Worm (Caenorhabditis elegans) whole organism, L4 larva: ENCODE measurements around the gene Y42H9AR.1.

Experiments used
- Y75B8A.6 ChIP-seq: fragments of 200-800 bp; sonication (Bioruptor generic); IDR thresholded peaks from 2 replicates; pipeline ENCODE4 v1.3.6; 2022; ENCODE audit warnings: missing genetic modification reagents, missing genetic modification characterization, missing compliant biosample characterization
- ZK337.2 ChIP-seq: fragments of 200-800 bp; sonication (Bioruptor generic); IDR thresholded peaks from 2 replicates; pipeline ENCODE4 v1.3.6; 2022; ENCODE audit warnings: missing genetic modification reagents, missing genetic modification characterization, missing compliant biosample characterization
- aha-1 ChIP-seq: fragments of 150-350 bp; peaks from one replicate; lab custom pipeline; 2014; ENCODE audit warnings: missing biosample characterization, missing genetic modification characterization
- attf-4 ChIP-seq: sonication (generic microtip); optimal IDR thresholded peaks from 3 replicates; lab custom pipeline; 2017; ENCODE audit warnings: missing biosample characterization, missing genetic modification characterization
- ceh-20 ChIP-seq: fragments of 200-800 bp; sonication (Bioruptor generic); IDR thresholded peaks from 2 replicates; pipeline ENCODE4 v1.3.6; 2022; ENCODE audit warnings: missing genetic modification reagents, missing genetic modification characterization, missing compliant biosample characterization
- ceh-44 ChIP-seq: fragments of 200-800 bp; sonication (Bioruptor generic); IDR thresholded peaks from 2 replicates; pipeline ENCODE4 v1.3.6; 2022; ENCODE audit warnings: missing genetic modification reagents, missing genetic modification characterization, missing compliant biosample characterization
- ceh-82 ChIP-seq: sonication (generic microtip); optimal IDR thresholded peaks from 2 replicates; lab custom pipeline; 2017; ENCODE audit warnings: missing biosample characterization, missing genetic modification characterization
- daf-16 ChIP-seq, 3 experiments: sonication (generic microtip); optimal IDR thresholded peaks; 2 replicates each; lab custom pipeline; 2016 to 2017; ENCODE audit warnings: missing genetic modification characterization in 3 of 3, missing genetic modification reagents in 3 of 3, mild to moderate bottlenecking in 2 of 3, missing compliant biosample characterization in 2 of 3, missing biosample characterization in 1 of 3, moderate library complexity in 1 of 3
- dve-1 ChIP-seq: sonication (generic microtip); optimal IDR thresholded peaks from 2 replicates; lab custom pipeline; 2017; ENCODE audit warnings: antibody characterized with exemption, mild to moderate bottlenecking, missing genetic modification characterization, missing compliant biosample characterization; ENCODE audit not compliant: insufficient read depth
- egl-43 ChIP-seq: fragments of 200-800 bp; sonication (Bioruptor generic); IDR thresholded peaks from 2 replicates; pipeline ENCODE4 v1.3.6; 2022; ENCODE audit warnings: missing genetic modification reagents, missing genetic modification characterization, missing compliant biosample characterization
- fkh-10 ChIP-seq: fragments of 150-350 bp; optimal IDR thresholded peaks from 2 replicates; lab custom pipeline; 2014; ENCODE audit warnings: missing biosample characterization, missing genetic modification reagents, missing genetic modification characterization
- hlh-11 ChIP-seq: fragments of 200-800 bp; sonication (Bioruptor generic); optimal IDR thresholded peaks from 2 replicates; lab custom pipeline; 2018; ENCODE audit warnings: mild to moderate bottlenecking, missing genetic modification characterization, missing compliant biosample characterization
- hlh-30 ChIP-seq: sonication (generic microtip); optimal IDR thresholded peaks from 2 replicates; lab custom pipeline; 2017; ENCODE audit warnings: antibody characterized with exemption, mild to moderate bottlenecking, missing genetic modification characterization, missing compliant biosample characterization; ENCODE audit not compliant: insufficient read depth
- hmg-1.1 ChIP-seq: fragments of 200-800 bp; sonication (Bioruptor generic); IDR thresholded peaks from 2 replicates; pipeline ENCODE4 v1.3.6; 2022; ENCODE audit warnings: missing genetic modification reagents, missing genetic modification characterization, missing compliant biosample characterization
- lim-7 ChIP-seq: fragments of 200-800 bp; sonication (Bioruptor generic); IDR thresholded peaks from 2 replicates; pipeline ENCODE4 v1.3.6; 2022; ENCODE audit warnings: missing genetic modification characterization, missing compliant biosample characterization
- lin-1 ChIP-seq: fragments of 200-800 bp; sonication (Bioruptor generic); IDR thresholded peaks from 2 replicates; pipeline ENCODE4 v1.3.6; 2022; ENCODE audit warnings: missing genetic modification reagents, missing genetic modification characterization, missing compliant biosample characterization
- lin-39 ChIP-seq: fragments of 150-350 bp; optimal IDR thresholded peaks from 2 replicates; lab custom pipeline; 2014; ENCODE audit warnings: missing biosample characterization, missing genetic modification reagents, missing genetic modification characterization
- lsy-2 ChIP-seq, 2 experiments: fragments of 150-350 bp in 1 of 2; sonication (generic microtip) in 1 of 2; optimal IDR thresholded peaks; 2 replicates each; lab custom pipeline; 2014 to 2017; ENCODE audit warnings: missing biosample characterization in 2 of 2, missing genetic modification characterization in 2 of 2
- madf-9 ChIP-seq: fragments of 200-800 bp; sonication (Bioruptor generic); conservative IDR thresholded peaks from 2 replicates; pipeline ENCODE4 v1.3.6; 2022; ENCODE audit warnings: missing genetic modification reagents, missing genetic modification characterization, missing compliant biosample characterization
- mdl-1 ChIP-seq, 2 experiments: fragments of 150-350 bp in 1 of 2; sonication (generic microtip) in 1 of 2; optimal IDR thresholded peaks; 2 replicates each; lab custom pipeline; 2014 to 2017; ENCODE audit warnings: missing biosample characterization in 2 of 2, missing genetic modification characterization in 2 of 2
- mdt-29 ChIP-seq: fragments of 200-800 bp; sonication (Bioruptor generic); IDR thresholded peaks from 2 replicates; pipeline ENCODE4 v1.3.6; 2022; ENCODE audit warnings: missing genetic modification reagents, missing genetic modification characterization, missing compliant biosample characterization
- mep-1 ChIP-seq: fragments of 150-350 bp; sonication (generic microtip); optimal IDR thresholded peaks from 3 replicates; lab custom pipeline; 2014; ENCODE audit warnings: missing biosample characterization, missing genetic modification characterization
- mxl-2 ChIP-seq: fragments of 200-800 bp; sonication (Bioruptor generic); conservative IDR thresholded peaks from 2 replicates; pipeline ENCODE4 v1.3.6; 2022; ENCODE audit warnings: missing genetic modification reagents, missing genetic modification characterization, missing compliant biosample characterization
- nhr-10 ChIP-seq: fragments of 150-350 bp; optimal IDR thresholded peaks from 2 replicates; lab custom pipeline; 2014; ENCODE audit warnings: missing biosample characterization, missing genetic modification characterization
- nhr-11 ChIP-seq: fragments of 150-350 bp; optimal IDR thresholded peaks from 2 replicates; lab custom pipeline; 2014; ENCODE audit warnings: missing biosample characterization, missing genetic modification characterization
- nhr-237 ChIP-seq: sonication (generic microtip); optimal IDR thresholded peaks from 2 replicates; lab custom pipeline; 2017; ENCODE audit warnings: missing biosample characterization, missing genetic modification characterization
- nhr-42 ChIP-seq: fragments of 200-800 bp; sonication (Bioruptor generic); IDR thresholded peaks from 2 replicates; pipeline ENCODE4 v1.3.6; 2022; ENCODE audit warnings: missing genetic modification characterization, missing compliant biosample characterization
- rbr-2 ChIP-seq: sonication (generic microtip); optimal IDR thresholded peaks from 2 replicates; lab custom pipeline; 2016; ENCODE audit warnings: missing genotype, missing genetic modification characterization, missing compliant biosample characterization
- set-16 ChIP-seq: fragments of 200-800 bp; sonication (Bioruptor generic); IDR thresholded peaks from 2 replicates; pipeline ENCODE4 v1.3.6; 2022; ENCODE audit warnings: missing genetic modification reagents, missing genetic modification characterization, missing compliant biosample characterization
- snpc-1.2 ChIP-seq: fragments of 200-800 bp; sonication (Bioruptor generic); IDR thresholded peaks from 2 replicates; pipeline ENCODE4 v1.3.6; 2022; ENCODE audit warnings: missing genetic modification reagents, missing genetic modification characterization, missing compliant biosample characterization
- tag-97 ChIP-seq: fragments of 200-800 bp; sonication (Bioruptor generic); IDR thresholded peaks from 2 replicates; pipeline ENCODE4 v1.3.6; 2022; ENCODE audit warnings: missing genetic modification characterization, missing compliant biosample characterization
- unc-62 ChIP-seq, 3 experiments: fragments of 150-350 bp in 1 of 3; sonication (generic microtip); optimal IDR thresholded peaks in 2 of 3; peaks in 1 of 3; 1 replicate in 1 of 3; 2 replicates in 2 of 3; lab custom pipeline; 2014 to 2017; ENCODE audit warnings: missing biosample characterization in 3 of 3, missing genetic modification characterization in 3 of 3, missing genetic modification reagents in 3 of 3, missing genotype in 1 of 3
- zfp-2 ChIP-seq: sonication (generic microtip); optimal IDR thresholded peaks from 2 replicates; lab custom pipeline; 2016; ENCODE audit warnings: mild to moderate bottlenecking, missing genetic modification characterization, missing compliant biosample characterization

Gene Y42H9AR.1

DNA sequence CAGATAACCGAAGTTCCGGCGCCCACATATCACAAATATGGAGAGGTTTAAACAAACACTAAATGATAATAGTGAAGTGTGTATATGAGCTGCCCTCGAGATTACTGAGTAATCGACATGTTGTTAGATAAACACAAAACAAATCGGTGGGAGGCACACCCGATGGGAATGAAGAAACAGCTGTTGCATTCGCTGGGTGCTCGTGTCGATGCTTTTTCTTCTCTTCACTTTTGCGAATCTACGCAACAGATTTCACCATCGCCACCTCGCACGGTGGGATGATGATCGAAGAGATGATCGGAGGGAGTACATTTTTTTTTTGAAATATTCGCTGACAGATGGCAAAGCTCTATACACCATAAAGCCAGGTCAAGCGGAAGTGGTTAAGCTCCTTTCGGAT, 44.9 kb upstream of the Y42H9AR.1 start:
- TF ChIP-seq daf-16 (GFP tag; optimal IDR thresholded peaks at IDR 0.05; lab: Kevin White, UChicago) (peak in 1 of 2 experiments; percentile 59), daf-16 (tag; optimal IDR thresholded peaks at IDR 0.05; lab: Kevin White, UChicago) (no peak), nhr-11 (tag; lab: Kevin White, UChicago) (peak; percentile 5), ceh-44 (GFP tag; lab: Robert Waterston, UW) (no peak)

- TF ChIP-seq lsy-2 (tag; optimal IDR thresholded peaks at IDR 0.05; lab: Kevin White, UChicago), result peak in 1 of 2 experiments; percentile 24
- TF ChIP-seq tag-97 (GFP tag; lab: Robert Waterston, UW), result no peak
- TF ChIP-seq lin-39 (tag; lab: Kevin White, UChicago), result peak; percentile 18
- no peak for TF ChIP-seq mxl-2 (GFP tag; lab: Robert Waterston, UW)
- peak; percentile 69; the same call in 1 of the 2 replicates for TF ChIP-seq ceh-20
- no peak for TF ChIP-seq snpc-1.2 (GFP tag; lab: Robert Waterston, UW)
- peak in 1 of 2 experiments; percentile 92 for TF ChIP-seq unc-62 (GFP tag; optimal IDR thresholded peaks at IDR 0.05 in 1 of 2; lab: Kevin White, UChicago)
- TF ChIP-seq unc-62 (tag; optimal IDR thresholded peaks at IDR 0.05; lab: Kevin White, UChicago), result no peak
- TF ChIP-seq mep-1 (tag; lab: Kevin White, UChicago), result peak; percentile 20
- peak; percentile 30; the same call in 1 of the 2 replicates for TF ChIP-seq hmg-1.1 (GFP tag; lab: Robert Waterston, UW)
- peak; percentile 22 for TF ChIP-seq hlh-30 (tag; lab: Kevin White, UChicago)
- TF ChIP-seq nhr-10 (tag; lab: Kevin White, UChicago), result no peak
- peak; percentile 92 for TF ChIP-seq aha-1 (tag; lab: Kevin White, UChicago)
- peak; percentile 24 for TF ChIP-seq hlh-11 (tag; lab: Kevin White, UChicago)
- no peak for TF ChIP-seq ceh-82
Measured at ce11 chrIV:8069104-8069503, 44.1 kb upstream of the Y42H9AR.1 start.

ce11 chrIV:8070299-8070698, 42.9 kb upstream of the Y42H9AR.1 start:
- TF ChIP-seq dve-1 (tag; lab: Kevin White, UChicago) (no peak), unc-62 (GFP tag; optimal IDR thresholded peaks at IDR 0.05 in 1 of 2; lab: Kevin White, UChicago) (peak in 1 of 2 experiments; percentile 39), unc-62 (tag; optimal IDR thresholded peaks at IDR 0.05; lab: Kevin White, UChicago) (no peak), fkh-10 (GFP tag; lab: Kevin White, UChicago) (peak; percentile 53), ZK337.2 (GFP tag; lab: Robert Waterston, UW) (no peak), zfp-2 (tag; lab: Kevin White, UChicago) (no peak), rbr-2 (tag; lab: Kevin White, UChicago) (peak; percentile 17), nhr-237 (tag; lab: Kevin White, UChicago) (no peak), madf-9 (GFP tag; lab: Robert Waterston, UW) (no peak), lin-1 (GFP tag; lab: Robert Waterston, UW) (no peak), set-16 (0 out of 2 replicates have a peak, but pooled peaks have one; percentile 18), aha-1 (tag; lab: Kevin White, UChicago) (peak; percentile 21), mep-1 (tag; lab: Kevin White, UChicago) (peak; percentile 4), egl-43 (GFP tag; lab: Robert Waterston, UW) (no peak), lim-7 (GFP tag; lab: Robert Waterston, UW) (0 out of 2 replicates have a peak, but pooled peaks have one; percentile 45), nhr-42 (GFP tag; lab: Robert Waterston, UW) (no peak), Y75B8A.6 (GFP tag; lab: Robert Waterston, UW) (no peak), mdt-29 (GFP tag; lab: Robert Waterston, UW) (no peak)

DNA sequence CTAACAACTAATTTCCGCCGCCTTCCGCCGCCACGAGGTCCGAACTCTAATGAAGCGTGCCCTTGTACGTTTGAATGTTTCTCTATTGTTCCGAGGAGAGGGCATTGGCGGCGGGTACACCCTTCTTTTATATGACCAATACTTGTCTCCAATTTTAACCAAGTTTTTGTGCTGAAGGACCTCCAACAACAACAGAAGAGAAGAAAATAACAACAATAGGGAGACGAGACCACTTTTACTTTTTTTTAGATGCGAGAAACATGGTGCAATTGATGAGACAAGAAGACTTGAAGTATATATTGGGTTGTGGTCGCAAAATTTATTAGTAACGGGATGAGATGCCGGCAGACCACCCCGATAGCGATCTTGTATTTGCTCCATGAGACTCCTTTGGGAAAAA, 42.3 kb upstream of the Y42H9AR.1 start:
- no peak for TF ChIP-seq attf-4 (tag; lab: Kevin White, UChicago)
- TF ChIP-seq mdl-1 (tag; optimal IDR thresholded peaks at IDR 0.05; lab: Kevin White, UChicago), result no peak
- no peak for TF ChIP-seq rbr-2 (tag; lab: Kevin White, UChicago)
- no peak for TF ChIP-seq ceh-44 (GFP tag; lab: Robert Waterston, UW)
